Worm (Caenorhabditis elegans): ENCODE data around the gene Y97E10AL.1.

The Y97E10AL.1 gene

DNA sequence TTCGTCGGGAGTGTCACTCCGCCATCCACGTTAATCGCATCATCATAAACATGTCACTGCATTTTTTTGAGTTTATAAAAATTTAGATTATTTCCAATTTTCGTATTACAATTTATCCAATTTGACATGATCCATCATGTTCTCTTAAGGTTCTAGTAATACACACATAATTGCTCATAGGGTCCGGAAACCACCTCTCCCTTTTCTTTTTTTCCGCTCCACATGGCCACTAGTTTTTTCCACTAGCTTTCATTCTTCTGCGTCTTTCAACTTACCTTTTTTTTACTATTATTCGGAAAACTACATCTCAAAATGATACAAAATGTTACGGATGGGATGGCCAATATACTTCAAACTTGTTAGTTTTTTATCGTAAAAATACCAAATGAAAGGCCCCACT lies at the start of gene Y97E10AL.1:
Y97E10AL.1 (plus strand) TSS at position 301 of the 400 bp plus-strand sequence.
- TF ChIP-seq snu-23 (GFP tag; optimal IDR thresholded peaks at IDR 0.05) (no peak), nhr-77 (tag; optimal IDR thresholded peaks at IDR 0.05) (no peak), nhr-47 (tag; optimal IDR thresholded peaks at IDR 0.05) (no peak), zag-1 (tag; optimal IDR thresholded peaks at IDR 0.05) (no peak), nhr-28 (tag; optimal IDR thresholded peaks at IDR 0.05) (no peak), zip-4 (GFP tag; optimal IDR thresholded peaks at IDR 0.05) (no peak), pax-3 (tag; optimal IDR thresholded peaks at IDR 0.05) (no peak), tbx-2 (tag; optimal IDR thresholded peaks at IDR 0.05) (no peak), ceh-63 (GFP tag; optimal IDR thresholded peaks at IDR 0.05) (no peak), skn-1 (tag; optimal IDR thresholded peaks at IDR 0.05) (no peak), unc-98 (GFP tag; IDR thresholded peaks at IDR 0.05) (no peak), ceh-88 (GFP tag; IDR thresholded peaks at IDR 0.05) (no peak), nhr-12 (tag; optimal IDR thresholded peaks at IDR 0.05) (no peak), unc-62 (GFP tag; optimal IDR thresholded peaks at IDR 0.05) (no peak), ceh-8 (GFP tag; optimal IDR thresholded peaks at IDR 0.05) (no peak), lin-15B (tag; optimal IDR thresholded peaks at IDR 0.05) (no peak)

DNA sequence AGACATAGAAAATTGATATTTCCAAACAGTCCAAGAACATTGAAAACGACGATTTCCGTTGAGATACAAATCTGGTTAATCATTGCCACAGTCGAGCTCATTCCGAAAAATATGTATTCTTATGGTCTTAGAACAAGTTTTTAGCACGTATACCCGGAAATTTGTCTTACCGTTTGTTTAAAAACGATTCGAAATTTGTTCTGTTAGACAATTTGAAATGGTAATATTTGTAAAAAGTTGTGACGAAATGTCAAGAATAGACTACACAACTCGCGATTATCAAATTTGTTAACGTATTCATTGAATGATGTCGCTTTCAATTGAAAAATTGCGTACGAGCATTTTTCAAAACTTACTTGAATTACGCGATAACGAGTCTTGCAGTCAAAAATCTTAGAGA lies 48.8 kb upstream of the Y97E10AL.1 start, which contains the start of gene srsx-3:
srsx-3 (minus strand) TSS at position 101 of the 400 bp plus-strand sequence.
- no peak for TF ChIP-seq nhr-11 (tag; optimal IDR thresholded peaks at IDR 0.05)
- TF ChIP-seq sox-4 (tag; optimal IDR thresholded peaks at IDR 0.05), result no peak
- no peak for TF ChIP-seq hlh-4 (tag; optimal IDR thresholded peaks at IDR 0.05)
- TF ChIP-seq pax-3 (tag; optimal IDR thresholded peaks at IDR 0.05), result no peak

DNA sequence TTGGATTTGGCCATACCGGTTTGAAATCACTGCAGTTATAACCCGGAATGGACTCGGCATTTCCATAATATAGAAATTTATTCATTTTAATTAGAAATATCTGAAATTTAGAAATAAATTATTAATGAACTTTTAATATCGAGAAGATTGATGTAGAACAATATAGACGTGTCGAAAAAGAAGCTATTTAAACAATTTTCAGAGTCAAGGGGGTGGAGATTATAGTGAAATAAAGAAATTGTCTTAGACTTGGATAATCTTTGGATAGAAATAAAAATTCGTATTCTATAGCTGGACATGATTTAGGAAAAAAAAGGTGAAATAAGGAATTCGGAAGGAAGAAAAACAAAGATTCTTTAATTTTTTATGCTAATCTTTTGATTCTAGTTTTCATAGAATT lies 45.7 kb upstream of the Y97E10AL.1 start, which contains the start of gene srt-53:
srt-53 (minus strand) TSS at position 101 of the 400 bp plus-strand sequence.
- TF ChIP-seq dpl-1 (GFP tag; optimal IDR thresholded peaks at IDR 0.05) (no peak), zag-1 (tag; optimal IDR thresholded peaks at IDR 0.05) (no peak), ceh-88 (GFP tag; IDR thresholded peaks at IDR 0.05) (no peak), nhr-76 (tag; optimal IDR thresholded peaks at IDR 0.05) (no peak), ceh-90 (tag; optimal IDR thresholded peaks at IDR 0.05) (no peak), unc-130 (tag; optimal IDR thresholded peaks at IDR 0.05) (no peak), ets-5 (GFP tag; IDR thresholded peaks at IDR 0.05) (no peak), isw-1 (GFP tag; IDR thresholded peaks at IDR 0.05) (no peak), skn-1 (tag; optimal IDR thresholded peaks at IDR 0.05) (no peak), nhr-28 (tag; optimal IDR thresholded peaks at IDR 0.05) (no peak), C34B4.2 (tag; optimal IDR thresholded peaks at IDR 0.05) (no peak)

DNA sequence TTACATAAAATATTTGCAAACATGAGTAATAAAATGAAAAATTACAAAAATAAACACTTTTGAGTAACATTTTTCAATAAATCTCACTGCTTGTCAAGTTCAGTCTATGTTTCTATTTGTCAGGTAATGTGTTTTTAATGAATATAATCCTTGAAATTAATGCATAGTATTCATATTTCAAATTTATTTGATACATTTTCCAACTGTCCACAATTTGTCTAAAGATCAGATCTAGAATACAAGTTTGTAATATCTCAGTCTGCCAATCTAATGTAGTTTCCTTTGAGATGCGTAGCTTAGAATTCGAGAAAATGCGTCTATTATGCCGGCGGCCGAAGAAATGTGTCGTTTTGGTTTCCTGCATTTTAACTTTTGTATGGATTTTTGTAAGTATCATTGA lies 42.4 kb upstream of the Y97E10AL.1 start, which contains the start of gene Y97E10B.1:
Y97E10B.1 (plus strand) TSS at position 301 of the 400 bp plus-strand sequence.
- TF ChIP-seq C04F5.9 (tag; optimal IDR thresholded peaks at IDR 0.05), result no peak
- no peak for TF ChIP-seq C16A3.4 (tag; optimal IDR thresholded peaks at IDR 0.05)
- no peak for TF ChIP-seq hlh-4 (tag; optimal IDR thresholded peaks at IDR 0.05)

DNA sequence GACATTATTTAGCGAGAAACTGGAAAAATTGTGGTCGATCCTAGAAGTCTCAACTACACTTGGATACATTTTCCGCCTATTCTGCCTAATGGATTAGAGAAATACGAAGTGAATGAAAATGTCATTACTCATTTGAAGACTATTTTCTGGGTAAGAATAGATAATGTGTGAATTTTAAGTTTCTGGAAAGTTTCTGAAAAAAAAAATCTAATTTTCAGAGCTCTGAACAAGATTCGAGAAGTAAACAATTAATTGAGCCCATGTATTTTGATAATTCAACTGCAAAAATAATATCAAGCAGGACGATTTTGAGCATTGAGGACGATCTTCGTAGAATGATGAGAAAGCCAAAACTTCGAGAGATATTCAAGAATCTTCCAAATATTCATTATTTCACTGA lies 39.7 kb upstream of the Y97E10AL.1 start:
- no peak for TF ChIP-seq ets-5 (GFP tag; IDR thresholded peaks at IDR 0.05)
- TF ChIP-seq dsc-1 (tag; optimal IDR thresholded peaks at IDR 0.05), result peak; percentile 48
- TF ChIP-seq alr-1 (tag; optimal IDR thresholded peaks at IDR 0.05; ENCODE audit: borderline replicate concordance), result no peak
- no peak for TF ChIP-seq unc-30 (tag; optimal IDR thresholded peaks at IDR 0.05)
- TF ChIP-seq nhr-11 (tag; optimal IDR thresholded peaks at IDR 0.05), result no peak
- no peak for TF ChIP-seq ceh-90 (tag; optimal IDR thresholded peaks at IDR 0.05)
- TF ChIP-seq lir-3 (tag; optimal IDR thresholded peaks at IDR 0.05; ENCODE audit: poor library complexity), result no peak
- TF ChIP-seq lsy-2 (tag; optimal IDR thresholded peaks at IDR 0.05), result no peak
- TF ChIP-seq fkh-8 (tag; optimal IDR thresholded peaks at IDR 0.05), result peak; percentile 14
- TF ChIP-seq fos-1 (tag; optimal IDR thresholded peaks at IDR 0.05), result no peak
- no peak for TF ChIP-seq elt-2 (tag; optimal IDR thresholded peaks at IDR 0.05)
- no peak for TF ChIP-seq nhr-20 (tag; optimal IDR thresholded peaks at IDR 0.05)
